Fruit fly (Drosophila melanogaster) whole organism, wandering third instar larva: ENCODE measurements around the gene Lsp2.
A peak's percentile ranks its signal among the peaks of the same experiment; 100 is the strongest.

ENCODE experiments used
- Dfd ChIP-seq: fragments of >200 bp; optimal IDR thresholded peaks from 2 replicates; lab custom pipeline; 2017; ENCODE audit warnings: missing biosample characterization, missing genetic modification characterization
- Hr83 ChIP-seq: fragments of 200-300 bp; sonication (Bioruptor generic); optimal IDR thresholded peaks from 2 replicates; lab custom pipeline; 2016; ENCODE audit warnings: missing biosample characterization, mild to moderate bottlenecking, missing genetic modification characterization, moderate library complexity; ENCODE audit not compliant: poor library complexity, severe bottlenecking
- Myc ChIP-seq: fragments of >200 bp; optimal IDR thresholded peaks from 2 replicates; lab custom pipeline; 2017
- N ChIP-seq: fragments of >200 bp; optimal IDR thresholded peaks from 2 replicates; lab custom pipeline; 2018; ENCODE audit warnings: missing biosample characterization, missing external identifiers, missing genetic modification characterization
- OdsH ChIP-seq: fragments of 200-800 bp; sonication (Bioruptor generic); optimal IDR thresholded peaks from 2 replicates; lab custom pipeline; 2016; ENCODE audit warnings: missing biosample characterization, mild to moderate bottlenecking, missing genetic modification characterization
- br ChIP-seq: fragments of 200-800 bp; sonication (Bioruptor generic); optimal IDR thresholded peaks from 2 replicates; lab custom pipeline; 2016; ENCODE audit warnings: missing biosample characterization, missing genetic modification characterization
- dsf ChIP-seq: sonication (Bioruptor generic); optimal IDR thresholded peaks from 2 replicates; lab custom pipeline; 2016; ENCODE audit warnings: missing biosample characterization, missing genetic modification characterization, borderline replicate concordance
- foxo ChIP-seq, 2 experiments: fragments of 200-800 bp; sonication (Bioruptor generic); optimal IDR thresholded peaks; 2 replicates in 1 of 2; 3 replicates in 1 of 2; lab custom pipeline; 2016 to 2017; ENCODE audit warnings: missing biosample characterization in 2 of 2, missing genetic modification characterization in 2 of 2
- h ChIP-seq: fragments of 200-800 bp; sonication (Bioruptor generic); optimal IDR thresholded peaks from 3 replicates; lab custom pipeline; 2016; ENCODE audit warnings: missing biosample characterization, mild to moderate bottlenecking, missing genetic modification characterization
- sage ChIP-seq: fragments of 200-800 bp; sonication (Bioruptor generic); optimal IDR thresholded peaks from 2 replicates; lab custom pipeline; 2016; ENCODE audit warnings: missing biosample characterization, mild to moderate bottlenecking, missing genetic modification characterization
- sv ChIP-seq: fragments of 200-800 bp; sonication (Bioruptor generic); optimal IDR thresholded peaks from 3 replicates; lab custom pipeline; 2016; ENCODE audit warnings: missing biosample characterization, missing genetic modification characterization
- usp ChIP-seq: fragments of >200 bp; optimal IDR thresholded peaks from 2 replicates; lab custom pipeline; 2017; ENCODE audit warnings: missing biosample characterization, missing genetic modification characterization

- TF ChIP-seq N (no peak), OdsH (peak; percentile 68), sv (GFP tag; lab: Kevin White, UChicago) (peak; percentile 36), foxo (GFP tag; optimal IDR thresholded peaks at IDR 0.05; lab: Kevin White, UChicago) (peak; percentile 32 to 78), usp (no peak), dsf (GFP tag; lab: Kevin White, UChicago) (no peak), br (GFP tag; lab: Kevin White, UChicago) (peak; percentile 70), Myc (no peak), Hr83 (GFP tag; lab: Kevin White, UChicago) (peak; percentile 35), Dfd (GFP tag; lab: Kevin White, UChicago) (no peak), h (GFP tag; lab: Kevin White, UChicago) (peak; percentile 69), sage (GFP tag; lab: Kevin White, UChicago) (no peak)
These were observed 10.1 kb downstream of the Lsp2 start for dm6 chr3L:12139232-12139698.
